Fruit fly (Drosophila melanogaster): Measurements from ENCODE around the gene Pgant5.

Pgant5 gene

dm6 chr2L:5059645-5060254 lies 33.6 kb downstream of the Pgant5 start, which contains the start of gene Rpn11 (continued):
- TF ChIP-seq wor (GFP tag; IDR thresholded peaks at IDR 0.05): no peak
- 0 out of 3 replicates have a peak, but pooled peaks have one; percentile 9 for TF ChIP-seq ci (GFP tag; IDR thresholded peaks at IDR 0.05)
- TF ChIP-seq Optix (GFP tag; IDR thresholded peaks at IDR 0.05): no peak
- TF ChIP-seq CG9609 (GFP tag; optimal IDR thresholded peaks at IDR 0.05): no peak
- peak; percentile 29 for TF ChIP-seq caup (GFP tag; optimal IDR thresholded peaks at IDR 0.05; ENCODE audit: severe bottlenecking)
- TF ChIP-seq B-H2 (GFP tag; optimal IDR thresholded peaks at IDR 0.05): peak; percentile 59
- peak; percentile 37 for TF ChIP-seq Nf-YB (GFP tag; optimal IDR thresholded peaks at IDR 0.05)
- TF ChIP-seq so (GFP tag; IDR thresholded peaks at IDR 0.05): no peak
- TF ChIP-seq Elba2 (GFP tag; optimal IDR thresholded peaks at IDR 0.05): peak; percentile 4
- no peak for TF ChIP-seq CG17912 (GFP tag; optimal IDR thresholded peaks at IDR 0.05)
- TF ChIP-seq CG2678 (tag; optimal IDR thresholded peaks at IDR 0.05): peak; percentile 75
- no peak for TF ChIP-seq pan (optimal IDR thresholded peaks at IDR 0.05)
- peak in 1 of 2 experiments; percentile 44 for TF ChIP-seq pan (GFP tag; optimal IDR thresholded peaks at IDR 0.05 in 1 of 2, IDR thresholded peaks at IDR 0.05 in 1 of 2)
- no peak for TF ChIP-seq Myb (GFP tag; optimal IDR thresholded peaks at IDR 0.05)
- TF ChIP-seq knrl (GFP tag; IDR thresholded peaks at IDR 0.05; ENCODE audit: partially characterized antibody): peak; percentile 39; the same call in 2 of the 3 replicates
- TF ChIP-seq Dll (GFP tag; IDR thresholded peaks at IDR 0.05; ENCODE audit: partially characterized antibody): peak; percentile 74
- peak; percentile 77 for TF ChIP-seq CG8924 (tag; optimal IDR thresholded peaks at IDR 0.05)
- peak; percentile 30 for TF ChIP-seq CG15514 (GFP tag; optimal IDR thresholded peaks at IDR 0.05)
- no peak for TF ChIP-seq Gsc (GFP tag; IDR thresholded peaks at IDR 0.05)
- TF ChIP-seq Drgx (GFP tag; IDR thresholded peaks at IDR 0.05): no peak
- no peak for TF ChIP-seq pnt (GFP tag; optimal IDR thresholded peaks at IDR 0.05)
- TF ChIP-seq C15 (GFP tag; IDR thresholded peaks at IDR 0.05): no peak
- TF ChIP-seq Xbp1 (GFP tag; optimal IDR thresholded peaks at IDR 0.05): peak; percentile 53
- peak; percentile 79 for TF ChIP-seq CG9727 (GFP tag; optimal IDR thresholded peaks at IDR 0.05)
- TF ChIP-seq corto (GFP tag; optimal IDR thresholded peaks at IDR 0.05): no peak
- 0 out of 3 replicates have a peak, but pooled peaks have one; percentile 33 for TF ChIP-seq Doc3 (GFP tag; IDR thresholded peaks at IDR 0.05; ENCODE audit: partially characterized antibody)
- TF ChIP-seq Awh (GFP tag; IDR thresholded peaks at IDR 0.05): no peak
- no peak for TF ChIP-seq Nf-YA (GFP tag; IDR thresholded peaks at IDR 0.05)
- peak; percentile 84 for TF ChIP-seq CoRest (tag; optimal IDR thresholded peaks at IDR 0.05)
- TF ChIP-seq Stat92E (GFP tag; optimal IDR thresholded peaks at IDR 0.05): no peak
- no peak for TF ChIP-seq ERR (GFP tag; optimal IDR thresholded peaks at IDR 0.05)
- TF ChIP-seq CG10274 (GFP tag; optimal IDR thresholded peaks at IDR 0.05): no peak
- no peak for TF ChIP-seq CG1024 (GFP tag; IDR thresholded peaks at IDR 0.05)
- TF ChIP-seq CG6272 (GFP tag; IDR thresholded peaks at IDR 0.05): 0 out of 2 replicates have a peak, but pooled peaks have one; percentile 12
- TF ChIP-seq Sox100B (GFP tag; optimal IDR thresholded peaks at IDR 0.05): peak; percentile 69
- TF ChIP-seq twi (tag; optimal IDR thresholded peaks at IDR 0.05): peak; percentile 43
- TF ChIP-seq Sox102F (GFP tag; optimal IDR thresholded peaks at IDR 0.05): peak; percentile 64
- TF ChIP-seq CG11456 (GFP tag; IDR thresholded peaks at IDR 0.05): no peak; the same call in 2 of the 3 replicates
- TF ChIP-seq hth (optimal IDR thresholded peaks at IDR 0.05): no peak
- no peak for TF ChIP-seq CG4282 (GFP tag; optimal IDR thresholded peaks at IDR 0.05)
- TF ChIP-seq gem (tag; optimal IDR thresholded peaks at IDR 0.05): peak; percentile 83
- TF ChIP-seq bigmax (GFP tag; optimal IDR thresholded peaks at IDR 0.05): no peak
- no peak for TF ChIP-seq pum (GFP tag; optimal IDR thresholded peaks at IDR 0.05)
- TF ChIP-seq Dbx (GFP tag; IDR thresholded peaks at IDR 0.05): peak; percentile 24; the same call in 1 of the 3 replicates
- TF ChIP-seq CG8089 (GFP tag; optimal IDR thresholded peaks at IDR 0.05): no peak
- TF ChIP-seq tll (GFP tag; optimal IDR thresholded peaks at IDR 0.05): no peak
- TF ChIP-seq Hsf (GFP tag; optimal IDR thresholded peaks at IDR 0.05): peak; percentile 59
- TF ChIP-seq Gug (GFP tag; IDR thresholded peaks at IDR 0.05): no peak
- TF ChIP-seq en (GFP tag; optimal IDR thresholded peaks at IDR 0.05): no peak
- TF ChIP-seq her (GFP tag; optimal IDR thresholded peaks at IDR 0.05): no peak
